Worm (Caenorhabditis elegans) whole organism, late embryonic: Measurements from ENCODE around the gene fis-2.

Experiments used
- pat-9 ChIP-seq: fragments of 200-800 bp; sonication (Bioruptor generic); optimal IDR thresholded peaks from 2 replicates; lab custom pipeline; 2018; ENCODE audit warnings: mild to moderate bottlenecking, missing genetic modification characterization, moderate library complexity, missing compliant biosample characterization
- tbx-2 ChIP-seq: sonication (generic microtip); optimal IDR thresholded peaks from 2 replicates; lab custom pipeline; 2016; ENCODE audit warnings: missing genetic modification characterization, missing compliant biosample characterization
- unc-86 ChIP-seq: sonication (generic microtip); optimal IDR thresholded peaks from 2 replicates; lab custom pipeline; 2016; ENCODE audit warnings: missing genetic modification characterization, missing compliant biosample characterization

DNA sequence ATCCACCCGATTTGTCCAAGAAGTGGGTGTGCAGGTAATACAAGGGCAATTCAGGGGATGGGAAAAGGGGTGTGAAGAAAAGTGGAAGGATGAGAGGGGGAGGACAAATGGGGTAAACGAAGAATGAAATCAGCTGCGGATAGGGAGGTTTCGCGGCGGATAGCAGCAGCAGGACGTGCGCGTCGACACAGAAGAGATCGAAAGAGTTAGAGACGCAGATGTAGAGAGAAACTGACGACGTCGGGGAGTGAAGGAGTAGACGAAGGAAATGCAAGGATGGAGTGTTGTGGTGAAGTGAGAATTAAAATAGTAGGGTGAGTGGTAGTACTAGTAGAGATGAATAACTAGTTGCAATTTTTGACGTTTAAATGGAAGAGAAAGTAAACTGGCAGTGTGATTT lies 32.7 kb downstream of the fis-2 start, which contains the start of gene M60.6:
- TF ChIP-seq tbx-2 (tag; lab: Kevin White, UChicago) (no peak), unc-86 (tag; lab: Kevin White, UChicago) (no peak), pat-9 (tag; lab: Kevin White, UChicago) (no peak)
